Fruit fly (Drosophila melanogaster) whole organism, prepupa: ENCODE results near the gene Lkr.

ENCODE experiments used
- CG4318 ChIP-seq: fragments of 200-800 bp; sonication (Bioruptor generic); optimal IDR thresholded peaks from 3 replicates; lab custom pipeline; 2017; ENCODE audit warnings: missing biosample characterization, mild to moderate bottlenecking, missing genetic modification characterization
- Sox102F ChIP-seq: fragments of 200-800 bp; sonication (Bioruptor generic); optimal IDR thresholded peaks from 2 replicates; lab custom pipeline; 2016; ENCODE audit warnings: missing biosample characterization, mild to moderate bottlenecking, missing genetic modification characterization
- cyc ChIP-seq: fragments of 200-800 bp; sonication (Bioruptor generic); optimal IDR thresholded peaks from 3 replicates; lab custom pipeline; 2016; ENCODE audit warnings: missing biosample characterization, missing genetic modification characterization

- no peak for TF ChIP-seq Sox102F (GFP tag; lab: Kevin White, UChicago)
- no peak for TF ChIP-seq cyc (GFP tag; lab: Kevin White, UChicago)
- TF ChIP-seq CG4318 (GFP tag; lab: Kevin White, UChicago): no peak
These were observed 11.6 kb upstream of the Lkr start for dm6 chr3L:5540637-5541241.
